Worm (Caenorhabditis elegans): ENCODE results near the gene grd-16.

- TF ChIP-seq klf-2 (GFP tag; conservative IDR thresholded peaks at IDR 0.05), result no peak
- TF ChIP-seq cog-1 (tag; optimal IDR thresholded peaks at IDR 0.05), result no peak
- no peak for TF ChIP-seq flt-1 (GFP tag; IDR thresholded peaks at IDR 0.05)
- no peak for TF ChIP-seq tab-1 (GFP tag; IDR thresholded peaks at IDR 0.05)
- TF ChIP-seq ztf-23 (GFP tag; IDR thresholded peaks at IDR 0.05), result no peak
- no peak for TF ChIP-seq ztf-29 (GFP tag; IDR thresholded peaks at IDR 0.05)
- no peak for TF ChIP-seq med-1 (GFP tag; optimal IDR thresholded peaks at IDR 0.05; ENCODE audit: insufficient read depth)
These were observed 5.5 kb downstream of the grd-16 start, which contains the start of gene Y69A2AL.2 for ce11 chrIV:2481955-2482354.

Measured in whole organism, midembryonic.